Fruit fly (Drosophila melanogaster) S2 (cell line): ENCODE measurements around the gene ssp3.

Experiments used
- CG8478 ChIP-seq: fragments of >200 bp; optimal IDR thresholded peaks from 2 replicates; lab custom pipeline; 2018
- CTCF ChIP-seq, 2 experiments: fragments of >200 bp; optimal IDR thresholded peaks; 2 replicates each; lab custom pipeline; 2018

DNA sequence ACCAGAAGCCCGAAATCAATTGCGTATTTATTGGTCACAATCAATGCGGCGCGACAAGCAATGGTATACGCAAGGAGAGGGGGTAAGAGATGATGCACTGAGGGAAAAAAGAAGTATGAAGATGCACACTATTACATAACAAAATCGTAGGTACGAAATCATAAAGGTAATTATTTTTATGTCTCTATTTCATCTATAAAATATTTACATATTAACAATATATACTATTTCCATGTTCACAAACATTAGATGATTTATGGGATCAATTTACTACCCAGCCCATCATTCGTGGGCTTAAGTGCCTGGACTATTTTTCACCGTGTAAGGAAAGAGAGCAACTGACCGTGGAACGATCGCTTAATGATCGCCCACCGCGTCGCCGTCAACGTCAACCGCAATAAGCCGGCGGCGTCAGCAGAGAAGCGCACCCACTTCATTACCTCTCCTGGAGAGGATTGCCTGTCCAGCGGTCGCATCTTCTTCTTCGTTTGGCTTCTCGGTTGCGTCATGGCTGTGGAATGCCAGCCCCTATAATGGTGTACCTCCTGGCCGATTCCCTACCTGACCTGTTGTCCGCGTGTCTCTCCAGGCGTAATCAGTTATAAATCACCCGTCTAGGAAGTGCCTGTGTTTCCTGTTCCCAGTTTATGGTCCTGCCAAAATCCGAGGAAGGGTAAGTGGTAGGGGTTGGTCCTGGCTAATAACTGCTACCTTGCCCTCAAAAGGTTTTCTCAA is 48.6 kb downstream of the ssp3 start:
- TF ChIP-seq CTCF (optimal IDR thresholded peaks at IDR 0.05; lab: Kevin White, UChicago) (no peak), CG8478 (lab: Kevin White, UChicago) (no peak)
